Worm (Caenorhabditis elegans) whole organism, late embryonic: Measurements from ENCODE around the gene srw-53.

Experiments used
- C08G9.2 ChIP-seq: sonication (generic microtip); optimal IDR thresholded peaks from 2 replicates; lab custom pipeline; 2016; ENCODE audit warnings: mild to moderate bottlenecking, missing genetic modification characterization, moderate library complexity, missing compliant biosample characterization
- C38D4.7 ChIP-seq: fragments of 200-800 bp; sonication (Bioruptor generic); optimal IDR thresholded peaks from 2 replicates; lab custom pipeline; 2018; ENCODE audit warnings: mild to moderate bottlenecking, missing genetic modification characterization, moderate library complexity, missing compliant biosample characterization
- F13H6.1 ChIP-seq: sonication (generic microtip); optimal IDR thresholded peaks from 2 replicates; lab custom pipeline; 2016; ENCODE audit warnings: missing genetic modification characterization, missing compliant biosample characterization
- K02D7.2 ChIP-seq: sonication (generic microtip); optimal IDR thresholded peaks from 2 replicates; lab custom pipeline; 2017; ENCODE audit warnings: mild to moderate bottlenecking, missing genetic modification characterization, missing compliant biosample characterization
- K09A11.1 ChIP-seq: sonication (generic microtip); optimal IDR thresholded peaks from 2 replicates; lab custom pipeline; 2017; ENCODE audit warnings: antibody characterized with exemption, mild to moderate bottlenecking, missing genetic modification characterization, missing compliant biosample characterization; ENCODE audit not compliant: insufficient read depth
- Y22D7AL.16 ChIP-seq: sonication (generic microtip); optimal IDR thresholded peaks from 2 replicates; lab custom pipeline; 2016; ENCODE audit warnings: missing genetic modification characterization, missing compliant biosample characterization
- ama-1 ChIP-seq: fragments of 150-350 bp; optimal IDR thresholded peaks from 2 replicates; lab custom pipeline; 2014
- ceh-14 ChIP-seq: sonication (generic microtip); optimal IDR thresholded peaks from 2 replicates; lab custom pipeline; 2016; ENCODE audit warnings: missing genotype, missing genetic modification characterization, missing compliant biosample characterization
- ceh-19 ChIP-seq: fragments of 200-800 bp; sonication (Bioruptor generic); optimal IDR thresholded peaks from 2 replicates; lab custom pipeline; 2018; ENCODE audit warnings: mild to moderate bottlenecking, missing genetic modification characterization, missing compliant biosample characterization
- ceh-31 ChIP-seq: sonication (generic microtip); optimal IDR thresholded peaks from 2 replicates; lab custom pipeline; 2016; ENCODE audit warnings: missing genetic modification characterization, missing compliant biosample characterization
- ceh-34 ChIP-seq: sonication (generic microtip); optimal IDR thresholded peaks from 2 replicates; lab custom pipeline; 2016; ENCODE audit warnings: mild to moderate bottlenecking, missing genetic modification characterization, missing compliant biosample characterization
- ceh-48 ChIP-seq: sonication (generic microtip); optimal IDR thresholded peaks from 2 replicates; lab custom pipeline; 2016; ENCODE audit warnings: missing genetic modification characterization, inconsistent platforms, missing compliant biosample characterization
- ceh-9 ChIP-seq: sonication (generic microtip); optimal IDR thresholded peaks from 2 replicates; lab custom pipeline; 2016; ENCODE audit warnings: mild to moderate bottlenecking, missing genetic modification characterization, inconsistent platforms, missing compliant biosample characterization
- dmd-4 ChIP-seq: sonication (generic microtip); optimal IDR thresholded peaks from 2 replicates; lab custom pipeline; 2016; ENCODE audit warnings: borderline replicate concordance, missing genetic modification characterization, missing compliant biosample characterization
- elt-4 ChIP-seq: sonication (generic microtip); optimal IDR thresholded peaks from 2 replicates; lab custom pipeline; 2016; ENCODE audit warnings: missing genetic modification characterization, missing compliant biosample characterization
- eyg-1 ChIP-seq: sonication (generic microtip); optimal IDR thresholded peaks from 2 replicates; lab custom pipeline; 2016; ENCODE audit warnings: missing genotype, missing genetic modification characterization, missing compliant biosample characterization
- fkh-6 ChIP-seq: sonication (generic microtip); optimal IDR thresholded peaks from 2 replicates; lab custom pipeline; 2016; ENCODE audit warnings: missing genetic modification characterization, missing compliant biosample characterization
- gmeb-2 ChIP-seq: sonication (generic microtip); optimal IDR thresholded peaks from 2 replicates; lab custom pipeline; 2016; ENCODE audit warnings: missing genetic modification characterization, inconsistent platforms, missing compliant biosample characterization
- hlh-30 ChIP-seq: sonication (generic microtip); optimal IDR thresholded peaks from 2 replicates; lab custom pipeline; 2017; ENCODE audit warnings: antibody characterized with exemption, missing genetic modification characterization, missing compliant biosample characterization; ENCODE audit not compliant: insufficient read depth
- hlh-8 ChIP-seq: sonication (generic microtip); optimal IDR thresholded peaks from 2 replicates; lab custom pipeline; 2016; ENCODE audit warnings: missing genotype, missing genetic modification characterization, missing compliant biosample characterization
- lim-6 ChIP-seq: sonication (generic microtip); optimal IDR thresholded peaks from 2 replicates; lab custom pipeline; 2016; ENCODE audit warnings: missing genetic modification characterization, missing compliant biosample characterization
- lin-11 ChIP-seq: fragments of 200-800 bp; sonication (Bioruptor generic); optimal IDR thresholded peaks from 2 replicates; lab custom pipeline; 2018; ENCODE audit warnings: mild to moderate bottlenecking, missing genetic modification characterization, missing compliant biosample characterization
- mec-3 ChIP-seq: sonication (generic microtip); optimal IDR thresholded peaks from 2 replicates; lab custom pipeline; 2016; ENCODE audit warnings: borderline replicate concordance, missing genetic modification characterization, missing compliant biosample characterization
- nfya-1 ChIP-seq: sonication (generic microtip); optimal IDR thresholded peaks from 2 replicates; lab custom pipeline; 2017; ENCODE audit warnings: missing genetic modification characterization, mild to moderate bottlenecking, missing compliant biosample characterization, antibody characterized with exemption, moderate library complexity
- nhr-11 ChIP-seq: fragments of 150-350 bp; optimal IDR thresholded peaks from 2 replicates; lab custom pipeline; 2014; ENCODE audit warnings: missing biosample characterization, missing genetic modification characterization
- npax-4 ChIP-seq: sonication (generic microtip); optimal IDR thresholded peaks from 2 replicates; lab custom pipeline; 2016; ENCODE audit warnings: missing genetic modification characterization, missing compliant biosample characterization
- odd-2 ChIP-seq: sonication (generic microtip); optimal IDR thresholded peaks from 2 replicates; lab custom pipeline; 2017; ENCODE audit warnings: antibody characterized with exemption, mild to moderate bottlenecking, missing genetic modification characterization, missing compliant biosample characterization
- pag-3 ChIP-seq: sonication (generic microtip); optimal IDR thresholded peaks from 2 replicates; lab custom pipeline; 2016; ENCODE audit warnings: missing compliant biosample characterization, missing genetic modification characterization, borderline replicate concordance
- pat-9 ChIP-seq: fragments of 200-800 bp; sonication (Bioruptor generic); optimal IDR thresholded peaks from 2 replicates; lab custom pipeline; 2018; ENCODE audit warnings: mild to moderate bottlenecking, missing genetic modification characterization, moderate library complexity, missing compliant biosample characterization
- pax-1 ChIP-seq: fragments of 150-350 bp; optimal IDR thresholded peaks from 2 replicates; lab custom pipeline; 2014; ENCODE audit warnings: missing biosample characterization, missing genetic modification characterization
- pqm-1 ChIP-seq: sonication (generic microtip); optimal IDR thresholded peaks from 2 replicates; lab custom pipeline; 2016; ENCODE audit warnings: missing genetic modification characterization, missing compliant biosample characterization
- sdc-2 ChIP-seq: sonication (generic microtip); optimal IDR thresholded peaks from 2 replicates; lab custom pipeline; 2016; ENCODE audit warnings: missing genotype, missing genetic modification characterization, missing compliant biosample characterization
- tbx-2 ChIP-seq: sonication (generic microtip); optimal IDR thresholded peaks from 2 replicates; lab custom pipeline; 2016; ENCODE audit warnings: missing genetic modification characterization, missing compliant biosample characterization
- ttx-3 ChIP-seq: sonication (generic microtip); optimal IDR thresholded peaks from 2 replicates; lab custom pipeline; 2016; ENCODE audit warnings: missing genetic modification reagents, missing genetic modification characterization, missing compliant biosample characterization
- unc-55 ChIP-seq: sonication (generic microtip); optimal IDR thresholded peaks from 2 replicates; lab custom pipeline; 2017; ENCODE audit warnings: missing biosample characterization, missing genetic modification reagents, missing genetic modification characterization
- unc-86 ChIP-seq: sonication (generic microtip); optimal IDR thresholded peaks from 2 replicates; lab custom pipeline; 2016; ENCODE audit warnings: missing genetic modification characterization, missing compliant biosample characterization
- zip-5 ChIP-seq: sonication (generic microtip); optimal IDR thresholded peaks from 2 replicates; lab custom pipeline; 2016; ENCODE audit warnings: missing genetic modification characterization, missing compliant biosample characterization
- ztf-16 ChIP-seq: sonication (generic microtip); optimal IDR thresholded peaks from 2 replicates; lab custom pipeline; 2017; ENCODE audit warnings: missing genetic modification characterization, missing compliant biosample characterization

srw-53 gene

DNA sequence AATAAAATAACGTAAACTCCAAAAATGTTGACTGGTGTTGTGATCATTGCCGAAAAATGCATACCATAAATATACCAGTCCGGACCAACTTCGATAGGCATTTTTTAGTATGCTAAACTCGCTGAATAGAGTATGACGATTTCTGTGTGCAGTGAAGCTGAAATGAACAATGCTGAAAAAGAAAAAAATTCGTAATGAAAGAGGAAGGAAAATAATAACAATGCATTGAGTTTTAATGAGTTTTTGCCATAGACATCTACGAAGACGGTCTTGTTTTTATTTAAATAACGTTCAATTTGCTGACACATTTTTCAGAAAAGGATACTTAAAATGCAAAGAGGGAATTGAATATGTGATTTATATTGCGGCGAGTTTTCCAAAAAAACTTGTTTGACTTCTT, 24.3 kb downstream of the srw-53 start, which contains the start of gene sri-1:
sri-1 (minus strand) TSS at position 101 of the 400 bp plus-strand sequence.
- TF ChIP-seq ceh-31 (tag; lab: Kevin White, UChicago), result no peak
- no peak for TF ChIP-seq eyg-1
- TF ChIP-seq lim-6 (tag; lab: Kevin White, UChicago), result no peak
- no peak for TF ChIP-seq ceh-19 (GFP tag; lab: Kevin White, UChicago)
- TF ChIP-seq odd-2 (tag; lab: Kevin White, UChicago), result no peak
- no peak for TF ChIP-seq hlh-8 (tag; lab: Kevin White, UChicago)
- TF ChIP-seq hlh-30, result no peak
- TF ChIP-seq pat-9 (tag; lab: Kevin White, UChicago), result no peak

DNA sequence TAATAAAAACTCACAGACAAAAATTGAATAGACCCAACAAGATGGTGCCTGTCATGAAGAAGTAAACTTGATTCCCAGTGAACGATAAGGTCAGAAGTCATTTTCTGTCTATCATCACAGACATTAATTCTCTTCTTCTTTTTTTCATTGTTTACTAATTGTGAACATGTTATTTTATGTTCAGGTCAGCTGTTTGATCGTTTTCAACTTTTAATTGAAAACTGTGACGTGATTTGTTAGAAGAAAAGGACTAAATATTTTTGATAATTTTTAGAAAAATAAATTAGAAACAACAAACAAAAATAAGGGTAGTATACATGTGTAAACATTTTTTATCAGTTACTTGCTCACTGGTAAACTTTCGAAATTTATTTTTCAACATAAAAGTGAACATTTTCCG, 26.4 kb downstream of the srw-53 start, which contains the start of gene F36G9.7:
F36G9.7 (minus strand) TSS at position 101 of the 400 bp plus-strand sequence.
- TF ChIP-seq ztf-16 (no peak), tbx-2 (no peak), fkh-6 (no peak), K02D7.2 (tag; lab: Kevin White, UChicago) (no peak), unc-55 (GFP tag; lab: Kevin White, UChicago) (no peak), Y22D7AL.16 (tag; lab: Kevin White, UChicago) (no peak), npax-4 (tag; lab: Kevin White, UChicago) (no peak), ceh-14 (tag; lab: Kevin White, UChicago) (no peak), ceh-31 (tag; lab: Kevin White, UChicago) (no peak), ceh-9 (tag; lab: Kevin White, UChicago) (no peak), nfya-1 (tag; lab: Kevin White, UChicago) (no peak), C38D4.7 (GFP tag; lab: Kevin White, UChicago) (no peak)

DNA sequence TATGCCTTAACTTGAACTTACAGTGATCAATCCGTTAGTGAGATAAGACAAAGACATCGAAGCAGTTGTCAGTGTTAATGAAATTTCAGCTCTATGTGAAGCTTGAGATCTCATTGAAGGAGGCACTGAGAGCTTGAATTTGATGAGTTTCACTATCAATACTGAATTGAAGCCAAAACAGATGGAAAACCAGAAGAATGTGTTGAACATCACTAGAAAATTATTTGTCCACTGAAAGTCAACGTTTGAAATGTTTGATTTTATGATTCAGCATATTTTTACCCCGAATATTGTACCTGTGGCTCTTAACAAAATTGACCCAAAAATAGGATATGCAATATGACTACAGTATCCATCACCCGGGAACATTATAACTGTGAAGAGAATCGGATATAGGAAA, 27.6 kb downstream of the srw-53 start:
- TF ChIP-seq pag-3 (tag; lab: Kevin White, UChicago), result no peak
- no peak for TF ChIP-seq elt-4 (tag; lab: Kevin White, UChicago)
- TF ChIP-seq F13H6.1 (tag; lab: Kevin White, UChicago), result no peak
- no peak for TF ChIP-seq dmd-4 (tag; lab: Kevin White, UChicago)
- no peak for TF ChIP-seq K09A11.1
- TF ChIP-seq C08G9.2, result no peak
- TF ChIP-seq pqm-1 (tag; lab: Kevin White, UChicago), result no peak
- no peak for TF ChIP-seq ceh-9 (tag; lab: Kevin White, UChicago)
- no peak for TF ChIP-seq ama-1
- TF ChIP-seq ztf-16, result no peak
- TF ChIP-seq nhr-11 (tag; lab: Kevin White, UChicago), result no peak
- no peak for TF ChIP-seq zip-5 (tag; lab: Kevin White, UChicago)
- no peak for TF ChIP-seq ttx-3 (tag; lab: Kevin White, UChicago)
- no peak for TF ChIP-seq ceh-34 (tag; lab: Kevin White, UChicago)
- TF ChIP-seq mec-3, result no peak
- TF ChIP-seq gmeb-2 (tag; lab: Kevin White, UChicago), result no peak
- TF ChIP-seq ceh-48 (tag; lab: Kevin White, UChicago), result no peak
- TF ChIP-seq sdc-2 (tag; lab: Kevin White, UChicago), result no peak
- no peak for TF ChIP-seq lin-11 (tag; lab: Kevin White, UChicago)
- no peak for TF ChIP-seq unc-86 (tag; lab: Kevin White, UChicago)

ce11 chrV:15972484-15972883, 29.3 kb downstream of the srw-53 start, which contains the start of gene sru-23:
Gene sru-23, minus strand, starts transcription at chrV:15972584.
- no peak for TF ChIP-seq pax-1
- no peak for TF ChIP-seq hlh-30
- TF ChIP-seq C38D4.7 (GFP tag; lab: Kevin White, UChicago), result no peak
- TF ChIP-seq dmd-4 (tag; lab: Kevin White, UChicago), result no peak
- TF ChIP-seq, all 69 proteins: peak for 0
